Fruit fly (Drosophila melanogaster): ENCODE data around the gene CG14431.
A peak's percentile ranks its signal among the peaks of the same experiment; 100 is the strongest.

Gene CG14431

dm6 chrX:6981470-6981952 is 73.4 kb downstream of the CG14431 start:
- no peak for TF ChIP-seq N (GFP tag; optimal IDR thresholded peaks at IDR 0.05)
- peak; percentile 17 for TF ChIP-seq rgr (GFP tag; optimal IDR thresholded peaks at IDR 0.05)
- peak; percentile 29 for TF ChIP-seq br (GFP tag; optimal IDR thresholded peaks at IDR 0.05)
- no peak for TF ChIP-seq Sp1 (GFP tag; optimal IDR thresholded peaks at IDR 0.05)
- no peak for TF ChIP-seq Mio (GFP tag; optimal IDR thresholded peaks at IDR 0.05)
- no peak for TF ChIP-seq woc (GFP tag; optimal IDR thresholded peaks at IDR 0.05)
- TF ChIP-seq sv (GFP tag; optimal IDR thresholded peaks at IDR 0.05): no peak
- no peak for TF ChIP-seq pan (optimal IDR thresholded peaks at IDR 0.05)
- TF ChIP-seq dl (GFP tag; optimal IDR thresholded peaks at IDR 0.05; ENCODE audit: insufficient read depth in 1 of 2, partially characterized antibody in 2 of 2): peak; percentile 31 to 60
- TF ChIP-seq Abd-B (GFP tag; optimal IDR thresholded peaks at IDR 0.05): no peak
- TF ChIP-seq CG9705 (GFP tag; optimal IDR thresholded peaks at IDR 0.05): no peak
- no peak for TF ChIP-seq OdsH (GFP tag; optimal IDR thresholded peaks at IDR 0.05)
- TF ChIP-seq psq (GFP tag; optimal IDR thresholded peaks at IDR 0.05): peak; percentile 24
- no peak for TF ChIP-seq Hr83 (GFP tag; optimal IDR thresholded peaks at IDR 0.05; ENCODE audit: poor library complexity, severe bottlenecking)
- peak; percentile 53 for TF ChIP-seq fru (GFP tag; optimal IDR thresholded peaks at IDR 0.05)
- TF ChIP-seq dsf (GFP tag; optimal IDR thresholded peaks at IDR 0.05; ENCODE audit: borderline replicate concordance): no peak
- TF ChIP-seq dmrt93B (GFP tag; optimal IDR thresholded peaks at IDR 0.05): no peak
- TF ChIP-seq usp (GFP tag; optimal IDR thresholded peaks at IDR 0.05): no peak
- TF ChIP-seq CrebA (GFP tag; optimal IDR thresholded peaks at IDR 0.05; ENCODE audit: borderline replicate concordance): no peak
- no peak for TF ChIP-seq Dfd (GFP tag; optimal IDR thresholded peaks at IDR 0.05)
- TF ChIP-seq ey (GFP tag; optimal IDR thresholded peaks at IDR 0.05): peak; percentile 4
- peak; percentile 4 for TF ChIP-seq HLH106 (tag; optimal IDR thresholded peaks at IDR 0.05)
- no peak for TF ChIP-seq CG32264 (GFP tag; optimal IDR thresholded peaks at IDR 0.05)
- peak; percentile 11 to 40 for TF ChIP-seq foxo (GFP tag; optimal IDR thresholded peaks at IDR 0.05)
- TF ChIP-seq Hnf4 (GFP tag; optimal IDR thresholded peaks at IDR 0.05): no peak
- TF ChIP-seq GATAd (GFP tag; optimal IDR thresholded peaks at IDR 0.05): no peak
- TF ChIP-seq brk (GFP tag; optimal IDR thresholded peaks at IDR 0.05): no peak
- TF ChIP-seq Myc (optimal IDR thresholded peaks at IDR 0.05): no peak
- no peak for TF ChIP-seq tai (GFP tag; optimal IDR thresholded peaks at IDR 0.05)
- TF ChIP-seq lola (GFP tag; optimal IDR thresholded peaks at IDR 0.05): no peak
- no peak for TF ChIP-seq jim (GFP tag; optimal IDR thresholded peaks at IDR 0.05)
- no peak for TF ChIP-seq Hr78 (GFP tag; optimal IDR thresholded peaks at IDR 0.05)
- no peak for TF ChIP-seq Rel (GFP tag; optimal IDR thresholded peaks at IDR 0.05)
- TF ChIP-seq Rel (tag; optimal IDR thresholded peaks at IDR 0.05): no peak
- TF ChIP-seq Jra (GFP tag; optimal IDR thresholded peaks at IDR 0.05): no peak
- TF ChIP-seq Vsx2 (GFP tag; optimal IDR thresholded peaks at IDR 0.05; ENCODE audit: partially characterized antibody): peak; percentile 75
- peak; percentile 8 for TF ChIP-seq h (GFP tag; optimal IDR thresholded peaks at IDR 0.05)
- peak; percentile 71 for TF ChIP-seq Dif (GFP tag; optimal IDR thresholded peaks at IDR 0.05; ENCODE audit: partially characterized antibody)
- TF ChIP-seq sage (GFP tag; optimal IDR thresholded peaks at IDR 0.05): no peak

DNA sequence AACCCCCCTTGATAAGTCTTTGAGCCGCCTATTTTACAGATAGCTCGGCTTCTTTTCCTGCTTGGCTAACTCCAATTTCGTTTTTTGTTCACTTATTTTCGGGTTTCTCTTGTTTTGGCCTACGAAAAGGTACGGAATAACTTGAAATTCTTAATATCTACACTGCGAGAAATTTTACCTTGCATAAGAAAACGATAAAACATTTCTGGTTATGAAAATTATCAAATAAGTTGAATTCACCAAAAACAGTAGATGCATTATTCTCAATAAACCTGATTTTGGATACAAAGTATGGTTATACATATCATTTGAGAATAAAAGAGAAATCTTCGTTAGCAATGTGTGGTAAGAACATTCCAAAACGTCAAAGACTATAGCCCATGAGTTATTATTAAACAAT is 74.0 kb downstream of the CG14431 start:
- TF ChIP-seq CG32264 (GFP tag; optimal IDR thresholded peaks at IDR 0.05) (no peak), sage (GFP tag; optimal IDR thresholded peaks at IDR 0.05) (no peak), fru (GFP tag; optimal IDR thresholded peaks at IDR 0.05) (peak; percentile 55), tai (GFP tag; optimal IDR thresholded peaks at IDR 0.05) (peak; percentile 43), dmrt93B (GFP tag; optimal IDR thresholded peaks at IDR 0.05) (no peak), OdsH (GFP tag; optimal IDR thresholded peaks at IDR 0.05) (peak; percentile 2), h (GFP tag; optimal IDR thresholded peaks at IDR 0.05) (peak; percentile 9), foxo (GFP tag; optimal IDR thresholded peaks at IDR 0.05) (peak in 1 of 2 experiments; percentile 27), rgr (GFP tag; optimal IDR thresholded peaks at IDR 0.05) (peak; percentile 24), CrebA (GFP tag; optimal IDR thresholded peaks at IDR 0.05; ENCODE audit: borderline replicate concordance) (no peak), woc (GFP tag; optimal IDR thresholded peaks at IDR 0.05) (peak; percentile 12), Hnf4 (GFP tag; optimal IDR thresholded peaks at IDR 0.05) (peak; percentile 34), Sp1 (GFP tag; optimal IDR thresholded peaks at IDR 0.05) (peak; percentile 62), HLH106 (tag; optimal IDR thresholded peaks at IDR 0.05) (peak; percentile 34), psq (GFP tag; optimal IDR thresholded peaks at IDR 0.05) (no peak)
